Worm (Caenorhabditis elegans) whole organism, L4 larva: ENCODE measurements around the gene hlb-1.
A peak's percentile ranks its signal among the peaks of the same experiment; 100 is the strongest.

Experiments
- F10B5.3 ChIP-seq: sonication (generic microtip); optimal IDR thresholded peaks from 2 replicates; lab custom pipeline; 2016; ENCODE audit warnings: mild to moderate bottlenecking, missing genetic modification characterization, missing compliant biosample characterization
- Y5F2A.4 ChIP-seq: fragments of 200-800 bp; sonication (Bioruptor generic); optimal IDR thresholded peaks from 2 replicates; lab custom pipeline; 2018; ENCODE audit warnings: mild to moderate bottlenecking, missing genetic modification characterization, missing compliant biosample characterization
- Y75B8A.6 ChIP-seq: fragments of 200-800 bp; sonication (Bioruptor generic); IDR thresholded peaks from 2 replicates; pipeline ENCODE4 v1.3.6; 2022; ENCODE audit warnings: missing genetic modification reagents, missing genetic modification characterization, missing compliant biosample characterization
- aha-1 ChIP-seq: fragments of 150-350 bp; peaks from one replicate; lab custom pipeline; 2014; ENCODE audit warnings: missing biosample characterization, missing genetic modification characterization
- ama-1 ChIP-seq: fragments of 150-350 bp; optimal IDR thresholded peaks from 2 replicates; lab custom pipeline; 2014; ENCODE audit warnings: inconsistent platforms, mixed read lengths
- arid-1 ChIP-seq: fragments of 200-800 bp; sonication (Bioruptor generic); conservative IDR thresholded peaks from 2 replicates; pipeline ENCODE4 v1.3.6; 2022; ENCODE audit warnings: missing genetic modification reagents, missing genetic modification characterization, missing compliant biosample characterization
- ceh-28 ChIP-seq: fragments of 150-350 bp; optimal IDR thresholded peaks from 2 replicates; lab custom pipeline; 2014; ENCODE audit warnings: missing biosample characterization, missing genetic modification reagents, missing genetic modification characterization
- ceh-32 ChIP-seq: sonication (generic microtip); optimal IDR thresholded peaks from 2 replicates; lab custom pipeline; 2016; ENCODE audit warnings: mild to moderate bottlenecking, missing genetic modification characterization, missing compliant biosample characterization; ENCODE audit not compliant: poor library complexity
- ceh-44 ChIP-seq: fragments of 200-800 bp; sonication (Bioruptor generic); IDR thresholded peaks from 2 replicates; pipeline ENCODE4 v1.3.6; 2022; ENCODE audit warnings: missing genetic modification reagents, missing genetic modification characterization, missing compliant biosample characterization
- ceh-62 ChIP-seq: sonication (generic microtip); optimal IDR thresholded peaks from 2 replicates; lab custom pipeline; 2017; ENCODE audit warnings: missing biosample characterization, missing genetic modification characterization
- ctbp-1 ChIP-seq: fragments of 200-800 bp; sonication (Bioruptor generic); IDR thresholded peaks from 2 replicates; pipeline ENCODE4 v1.3.6; 2022; ENCODE audit warnings: missing genetic modification reagents, missing genetic modification characterization, missing compliant biosample characterization
- daf-12 ChIP-seq: fragments of 150-350 bp; optimal IDR thresholded peaks from 2 replicates; lab custom pipeline; 2014; ENCODE audit warnings: missing biosample characterization, missing genetic modification reagents, missing genetic modification characterization
- daf-16 ChIP-seq, 3 experiments: sonication (generic microtip); optimal IDR thresholded peaks; 2 replicates each; lab custom pipeline; 2016 to 2017; ENCODE audit warnings: missing genetic modification characterization in 3 of 3, missing genetic modification reagents in 3 of 3, mild to moderate bottlenecking in 2 of 3, missing compliant biosample characterization in 2 of 3, missing biosample characterization in 1 of 3, moderate library complexity in 1 of 3
- daf-19 ChIP-seq: fragments of 200-800 bp; sonication (Bioruptor generic); conservative IDR thresholded peaks from 2 replicates; pipeline ENCODE4 v1.3.6; 2022; ENCODE audit warnings: missing genetic modification characterization, missing compliant biosample characterization
- daf-8 ChIP-seq: fragments of 200-800 bp; sonication (Bioruptor generic); IDR thresholded peaks from 2 replicates; pipeline ENCODE4 v1.3.6; 2022; ENCODE audit warnings: missing genetic modification characterization, missing compliant biosample characterization
- dmd-6 ChIP-seq: fragments of 200-800 bp; sonication (Bioruptor generic); IDR thresholded peaks from 2 replicates; pipeline ENCODE4 v1.3.6; 2022; ENCODE audit warnings: missing genetic modification reagents, missing genetic modification characterization, missing compliant biosample characterization
- dve-1 ChIP-seq: sonication (generic microtip); optimal IDR thresholded peaks from 2 replicates; lab custom pipeline; 2017; ENCODE audit warnings: antibody characterized with exemption, mild to moderate bottlenecking, missing genetic modification characterization, missing compliant biosample characterization; ENCODE audit not compliant: insufficient read depth
- egl-27 ChIP-seq: sonication (generic microtip); optimal IDR thresholded peaks from 3 replicates; lab custom pipeline; 2017; ENCODE audit warnings: missing biosample characterization, missing genetic modification reagents, missing genetic modification characterization
- egl-43 ChIP-seq: fragments of 200-800 bp; sonication (Bioruptor generic); IDR thresholded peaks from 2 replicates; pipeline ENCODE4 v1.3.6; 2022; ENCODE audit warnings: missing genetic modification reagents, missing genetic modification characterization, missing compliant biosample characterization
- fos-1 ChIP-seq: fragments of 150-350 bp; optimal IDR thresholded peaks from 2 replicates; lab custom pipeline; 2014; ENCODE audit warnings: missing biosample characterization, missing genetic modification characterization
- lin-15B ChIP-seq: fragments of 150-350 bp; sonication (generic microtip); optimal IDR thresholded peaks from 3 replicates; lab custom pipeline; 2014; ENCODE audit warnings: missing biosample characterization, missing genetic modification characterization
- lin-38 ChIP-seq: fragments of 200-800 bp; sonication (Bioruptor generic); IDR thresholded peaks from 2 replicates; pipeline ENCODE4 v1.3.6; 2022; ENCODE audit warnings: missing genetic modification reagents, missing genetic modification characterization, missing compliant biosample characterization
- lin-39 ChIP-seq: fragments of 150-350 bp; optimal IDR thresholded peaks from 2 replicates; lab custom pipeline; 2014; ENCODE audit warnings: missing biosample characterization, missing genetic modification reagents, missing genetic modification characterization
- lsy-2 ChIP-seq, 2 experiments: fragments of 150-350 bp in 1 of 2; sonication (generic microtip) in 1 of 2; optimal IDR thresholded peaks; 2 replicates each; lab custom pipeline; 2014 to 2017; ENCODE audit warnings: missing biosample characterization in 2 of 2, missing genetic modification characterization in 2 of 2
- mdl-1 ChIP-seq, 2 experiments: fragments of 150-350 bp in 1 of 2; sonication (generic microtip) in 1 of 2; optimal IDR thresholded peaks; 2 replicates each; lab custom pipeline; 2014 to 2017; ENCODE audit warnings: missing biosample characterization in 2 of 2, missing genetic modification characterization in 2 of 2
- mdt-29 ChIP-seq: fragments of 200-800 bp; sonication (Bioruptor generic); IDR thresholded peaks from 2 replicates; pipeline ENCODE4 v1.3.6; 2022; ENCODE audit warnings: missing genetic modification reagents, missing genetic modification characterization, missing compliant biosample characterization
- mxl-2 ChIP-seq: fragments of 200-800 bp; sonication (Bioruptor generic); conservative IDR thresholded peaks from 2 replicates; pipeline ENCODE4 v1.3.6; 2022; ENCODE audit warnings: missing genetic modification reagents, missing genetic modification characterization, missing compliant biosample characterization
- nhr-11 ChIP-seq: fragments of 150-350 bp; optimal IDR thresholded peaks from 2 replicates; lab custom pipeline; 2014; ENCODE audit warnings: missing biosample characterization, missing genetic modification characterization
- nhr-111 ChIP-seq: fragments of 200-800 bp; sonication (Bioruptor generic); optimal IDR thresholded peaks from 2 replicates; lab custom pipeline; 2018; ENCODE audit warnings: mild to moderate bottlenecking, missing genetic modification characterization, missing compliant biosample characterization
- nhr-41 ChIP-seq: fragments of 200-800 bp; sonication (Bioruptor generic); IDR thresholded peaks from 2 replicates; pipeline ENCODE4 v1.3.6; 2022; ENCODE audit warnings: missing genetic modification reagents, missing genetic modification characterization, missing compliant biosample characterization
- nhr-6 ChIP-seq: fragments of 150-350 bp; optimal IDR thresholded peaks from 2 replicates; lab custom pipeline; 2014; ENCODE audit warnings: missing biosample characterization, missing genetic modification characterization
- nhr-76 ChIP-seq: fragments of 150-350 bp; optimal IDR thresholded peaks from 2 replicates; lab custom pipeline; 2014; ENCODE audit warnings: missing biosample characterization, missing genetic modification characterization
- set-16 ChIP-seq: fragments of 200-800 bp; sonication (Bioruptor generic); IDR thresholded peaks from 2 replicates; pipeline ENCODE4 v1.3.6; 2022; ENCODE audit warnings: missing genetic modification reagents, missing genetic modification characterization, missing compliant biosample characterization
- skn-1 ChIP-seq: fragments of 150-350 bp; optimal IDR thresholded peaks from 2 replicates; lab custom pipeline; 2014; ENCODE audit warnings: missing biosample characterization, missing genetic modification characterization
- snpc-4 ChIP-seq: fragments of 150-350 bp; optimal IDR thresholded peaks from 2 replicates; lab custom pipeline; 2014; ENCODE audit warnings: missing biosample characterization, missing genetic modification characterization
- tra-1 ChIP-seq: fragments of 200-800 bp; sonication (Bioruptor generic); IDR thresholded peaks from 2 replicates; pipeline ENCODE4 v1.3.6; 2022; ENCODE audit warnings: missing genetic modification reagents, missing genetic modification characterization, missing compliant biosample characterization
- unc-39 ChIP-seq: sonication (generic microtip); optimal IDR thresholded peaks from 2 replicates; lab custom pipeline; 2017; ENCODE audit warnings: missing biosample characterization, missing genetic modification characterization
- vab-7 ChIP-seq: fragments of 200-800 bp; sonication (Bioruptor generic); IDR thresholded peaks from 2 replicates; pipeline ENCODE4 v1.3.6; 2022; ENCODE audit warnings: missing genetic modification reagents, missing genetic modification characterization, missing compliant biosample characterization
- zfp-3 ChIP-seq: fragments of 200-800 bp; sonication (Bioruptor generic); conservative IDR thresholded peaks from 2 replicates; pipeline ENCODE4 v1.3.6; 2022; ENCODE audit warnings: missing genetic modification reagents, missing genetic modification characterization, missing compliant biosample characterization

Gene hlb-1

DNA sequence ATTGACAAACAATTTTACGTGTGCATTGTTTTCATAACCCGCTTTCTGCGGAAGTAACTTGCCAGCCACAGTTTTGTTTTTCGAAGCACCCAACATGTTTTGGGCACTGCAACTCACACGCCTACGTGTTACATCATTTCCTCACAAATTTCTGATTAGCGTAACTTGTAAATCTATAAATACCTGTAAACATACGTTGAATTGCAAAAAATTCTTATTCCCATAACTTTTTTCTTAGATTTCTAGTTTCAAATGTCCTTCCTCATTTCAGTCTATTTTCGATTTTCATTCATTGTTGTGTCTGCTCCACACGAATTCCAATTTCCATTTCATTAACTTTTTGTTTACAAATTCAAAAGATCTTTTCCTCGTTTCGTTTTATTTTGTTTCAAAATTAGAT, 42.2 kb downstream of the hlb-1 start:
- no peak for TF ChIP-seq set-16 (GFP tag; lab: Robert Waterston, UW)
- TF ChIP-seq ceh-44 (GFP tag; lab: Robert Waterston, UW) = no peak
- peak; percentile 91 for TF ChIP-seq aha-1 (tag; lab: Kevin White, UChicago)
- TF ChIP-seq lin-39 (tag; lab: Kevin White, UChicago) = no peak

DNA sequence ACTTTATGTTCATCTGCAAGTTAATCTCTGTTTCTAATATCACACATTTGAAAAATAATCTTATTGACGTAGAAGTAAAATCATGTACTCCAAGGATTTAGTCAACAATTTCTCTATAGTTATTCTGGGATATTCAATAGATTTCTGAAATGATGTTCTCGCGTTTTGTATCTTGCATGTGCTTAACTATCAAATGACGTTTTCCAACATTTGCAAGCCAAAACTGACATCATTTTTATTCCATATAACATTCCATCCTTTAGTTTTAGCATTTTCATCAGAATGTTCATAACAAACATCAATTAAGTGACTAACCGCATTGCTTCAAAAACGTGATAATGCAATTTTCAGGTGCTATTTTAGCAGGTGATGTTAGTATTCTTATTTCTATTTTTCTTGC, 44.5 kb downstream of the hlb-1 start:
- TF ChIP-seq ceh-62 (tag; lab: Kevin White, UChicago) (no peak), nhr-6 (no peak), vab-7 (GFP tag; lab: Robert Waterston, UW) (no peak), dve-1 (tag; lab: Kevin White, UChicago) (no peak), Y75B8A.6 (GFP tag; lab: Robert Waterston, UW) (no peak), daf-19 (GFP tag; lab: Robert Waterston, UW) (no peak), dmd-6 (no peak), ctbp-1 (GFP tag; lab: Robert Waterston, UW) (no peak), skn-1 (tag; lab: Kevin White, UChicago) (no peak), ceh-44 (GFP tag; lab: Robert Waterston, UW) (no peak), unc-39 (tag; lab: Kevin White, UChicago) (no peak), nhr-76 (tag; lab: Kevin White, UChicago) (no peak), lin-38 (GFP tag; lab: Robert Waterston, UW) (no peak), daf-16 (GFP tag; optimal IDR thresholded peaks at IDR 0.05; lab: Kevin White, UChicago) (no peak), daf-16 (tag; optimal IDR thresholded peaks at IDR 0.05; lab: Kevin White, UChicago) (no peak), Y5F2A.4 (GFP tag; lab: Kevin White, UChicago) (no peak), F10B5.3 (no peak), mdl-1 (tag; optimal IDR thresholded peaks at IDR 0.05; lab: Kevin White, UChicago) (no peak), daf-8 (no peak)

DNA sequence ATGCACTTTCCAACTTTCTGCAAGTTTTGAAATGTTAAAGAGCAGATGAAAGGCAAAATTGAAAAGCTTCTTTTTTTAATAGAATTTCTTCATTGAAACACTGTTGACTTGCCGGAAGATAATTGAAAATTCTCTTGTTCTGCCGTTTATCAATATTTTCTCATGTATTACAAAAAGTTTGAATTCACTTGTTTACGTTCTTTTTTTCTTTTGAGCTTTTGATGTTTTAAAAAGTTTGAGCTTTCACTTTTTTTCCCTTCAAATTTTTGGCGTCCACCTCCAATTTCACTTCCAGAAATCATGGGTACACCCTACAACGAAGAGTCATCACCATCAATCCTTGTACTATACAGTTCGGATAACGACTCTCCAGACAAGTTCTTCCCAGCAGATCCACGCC, 48.4 kb downstream of the hlb-1 start, which contains the start of gene F19D8.2:
TSS of gene F19D8.2 (plus strand) at position 301 of the 400 bp plus-strand sequence.
- TF ChIP-seq aha-1 (tag; lab: Kevin White, UChicago) = peak; percentile 76
- no peak for TF ChIP-seq Y5F2A.4 (GFP tag; lab: Kevin White, UChicago)
- TF ChIP-seq, all 104 proteins: peak for 1

DNA sequence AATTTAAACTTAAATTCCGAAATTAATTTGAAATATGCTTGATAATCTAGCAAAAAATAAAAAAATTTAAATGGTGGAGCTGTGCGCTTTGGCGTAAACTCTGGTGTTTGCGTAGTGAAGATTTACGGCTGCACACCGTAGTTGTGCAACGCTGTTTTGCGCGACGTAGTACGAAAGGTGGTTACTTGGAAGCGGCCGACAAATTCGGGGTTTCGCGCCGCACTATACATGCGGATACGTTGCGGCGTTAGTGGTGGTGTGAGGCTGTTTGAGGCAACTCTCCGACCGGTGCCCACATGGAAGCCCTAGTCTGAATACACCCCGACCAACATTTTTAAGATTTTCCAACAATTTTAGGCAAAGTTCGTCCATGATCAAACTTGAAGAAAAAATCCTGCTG, 49.1 kb downstream of the hlb-1 start:
- TF ChIP-seq ama-1 (lab: Kevin White, UChicago) (no peak), arid-1 (GFP tag; lab: Robert Waterston, UW) (no peak), egl-27 (tag; lab: Kevin White, UChicago) (no peak), lsy-2 (tag; optimal IDR thresholded peaks at IDR 0.05; lab: Kevin White, UChicago) (no peak), egl-43 (GFP tag; lab: Robert Waterston, UW) (no peak), ceh-62 (tag; lab: Kevin White, UChicago) (no peak), snpc-4 (tag; lab: Kevin White, UChicago) (no peak), nhr-11 (tag; lab: Kevin White, UChicago) (no peak), ctbp-1 (GFP tag; lab: Robert Waterston, UW) (no peak), zfp-3 (GFP tag; lab: Robert Waterston, UW) (no peak), fos-1 (tag; lab: Kevin White, UChicago) (no peak), lin-15B (tag; lab: Kevin White, UChicago) (no peak), daf-12 (tag; lab: Kevin White, UChicago) (no peak), tra-1 (GFP tag; lab: Robert Waterston, UW) (no peak), mdt-29 (GFP tag; lab: Robert Waterston, UW) (no peak), mxl-2 (GFP tag; lab: Robert Waterston, UW) (no peak), ceh-32 (no peak), nhr-41 (GFP tag; lab: Robert Waterston, UW) (no peak), nhr-111 (GFP tag; lab: Kevin White, UChicago) (no peak), ceh-28 (tag; lab: Kevin White, UChicago) (no peak)
